Fruit fly (Drosophila melanogaster) Kc167 (cell line): ENCODE results near the gene eIF4G2.

Experiments
- Sin3A ChIP-seq: fragments of >200 bp; optimal IDR thresholded peaks from 2 replicates; lab custom pipeline; 2018; ENCODE audit warnings: missing external identifiers
- psq ChIP-seq: fragments of >200 bp; optimal IDR thresholded peaks from 2 replicates; lab custom pipeline; 2017; ENCODE audit warnings: missing external identifiers
- ttk ChIP-seq: sonication (Bioruptor generic); optimal IDR thresholded peaks from 2 replicates; lab custom pipeline; 2017; ENCODE audit warnings: missing external identifiers

DNA sequence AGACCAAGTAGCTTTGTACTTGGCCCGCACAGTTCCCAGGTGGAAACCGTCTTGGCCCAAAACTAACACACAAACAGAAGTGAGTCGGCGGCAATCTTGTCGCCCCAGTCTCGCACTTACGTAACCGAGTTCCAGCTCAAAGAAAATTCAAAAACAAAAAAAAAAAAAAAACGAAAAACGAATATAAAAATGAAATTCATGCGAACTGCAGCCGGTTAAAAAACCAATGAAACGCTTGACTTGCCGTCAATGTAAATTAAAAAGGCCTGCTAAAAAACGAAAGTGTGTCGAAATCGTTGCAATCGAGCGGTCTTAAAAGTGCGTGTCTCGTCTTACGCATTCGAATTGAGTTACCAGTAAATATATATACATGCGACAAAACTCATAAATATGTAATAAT, 4.6 kb upstream of the eIF4G2 start:
- TF ChIP-seq psq (lab: Kevin White, UChicago) (no peak), ttk (lab: Kevin White, UChicago) (no peak), Sin3A (lab: Kevin White, UChicago) (no peak)
